Worm (Caenorhabditis elegans) whole organism, early embryonic: ENCODE results near the gene epi-1.

Experiments
- ama-1 ChIP-seq: fragments of 150-350 bp; optimal IDR thresholded peaks from 2 replicates; lab custom pipeline; 2014
- flt-1 ChIP-seq: fragments of 200-800 bp; sonication (Bioruptor generic); IDR thresholded peaks from 2 replicates; pipeline ENCODE4 v1.3.6; 2022; ENCODE audit warnings: missing genetic modification characterization, missing compliant biosample characterization
- tbx-37 ChIP-seq: fragments of 200-800 bp; sonication (Bioruptor generic); conservative IDR thresholded peaks from 2 replicates; pipeline ENCODE4 v1.3.6; 2022; ENCODE audit warnings: missing genetic modification reagents, missing genetic modification characterization, missing compliant biosample characterization

- TF ChIP-seq flt-1 (no peak), ama-1 (lab: Kevin White, UChicago) (no peak), tbx-37 (no peak)
These were observed 37.9 kb upstream of the epi-1 start, which contains the start of gene R09H10.5 for ce11 chrIV:10628724-10629123.
